Fruit fly (Drosophila melanogaster) whole organism, embryonic: ENCODE data around the gene CG4770.

Experiments used
- Abd-B ChIP-seq: fragments of 200-800 bp; sonication (Bioruptor generic); optimal IDR thresholded peaks from 2 replicates; lab custom pipeline; 2018; ENCODE audit warnings: missing biosample characterization, mild to moderate bottlenecking, missing genetic modification characterization, moderate library complexity
- Ada2b ChIP-seq: fragments of 200-800 bp; sonication (Bioruptor generic); IDR thresholded peaks from 2 replicates; pipeline ENCODE4 v1.3.6; 2022; ENCODE audit warnings: missing biosample characterization, missing genetic modification characterization
- Adf1 ChIP-seq: fragments of 200-800 bp; sonication (Bioruptor generic); IDR thresholded peaks from 2 replicates; pipeline ENCODE4 v1.3.6; 2022; ENCODE audit warnings: missing biosample characterization, missing genetic modification characterization
- Bteb2 ChIP-seq: fragments of 200-800 bp; sonication (Bioruptor generic); optimal IDR thresholded peaks from 2 replicates; lab custom pipeline; 2016; ENCODE audit warnings: missing biosample characterization, missing genetic modification characterization
- CG11093 ChIP-seq: fragments of 200-800 bp; sonication (Bioruptor generic); IDR thresholded peaks from 3 replicates; pipeline ENCODE4 v1.3.6; 2022; ENCODE audit warnings: missing biosample characterization, missing genetic modification characterization
- CG11398 ChIP-seq: fragments of 200-800 bp; sonication (Bioruptor generic); optimal IDR thresholded peaks from 2 replicates; lab custom pipeline; 2016; ENCODE audit warnings: missing biosample characterization, missing genetic modification characterization
- CG11456 ChIP-seq: fragments of 200-800 bp; sonication (Bioruptor generic); IDR thresholded peaks from 3 replicates; pipeline ENCODE4 v1.3.6; 2022; ENCODE audit warnings: missing biosample characterization, missing genetic modification characterization
- CG12071 ChIP-seq: fragments of 200-800 bp; sonication (Bioruptor generic); optimal IDR thresholded peaks from 3 replicates; lab custom pipeline; 2018; ENCODE audit warnings: missing biosample characterization, mild to moderate bottlenecking, missing genetic modification characterization
- CG12744 ChIP-seq: fragments of 200-800 bp; sonication (Bioruptor generic); optimal IDR thresholded peaks from 2 replicates; lab custom pipeline; 2016; ENCODE audit warnings: missing biosample characterization, missing genetic modification characterization
- CG15601 ChIP-seq: fragments of 200-800 bp; sonication (Bioruptor generic); optimal IDR thresholded peaks from 3 replicates; lab custom pipeline; 2019; ENCODE audit warnings: missing biosample characterization, mild to moderate bottlenecking, missing genetic modification characterization, moderate library complexity
- CG16863 ChIP-seq: fragments of 200-800 bp; sonication (Bioruptor generic); optimal IDR thresholded peaks from 3 replicates; lab custom pipeline; 2016; ENCODE audit warnings: missing biosample characterization, missing genetic modification characterization
- CG17385 ChIP-seq: fragments of 200-800 bp; sonication (Bioruptor generic); optimal IDR thresholded peaks from 3 replicates; lab custom pipeline; 2018; ENCODE audit warnings: missing biosample characterization, mild to moderate bottlenecking, missing genetic modification characterization
- CG1792 ChIP-seq: fragments of 200-800 bp; sonication (Bioruptor generic); optimal IDR thresholded peaks from 2 replicates; lab custom pipeline; 2016; ENCODE audit warnings: missing biosample characterization, missing genetic modification characterization
- CG18011 ChIP-seq: fragments of 200-800 bp; sonication (Bioruptor generic); optimal IDR thresholded peaks from 2 replicates; lab custom pipeline; 2017; ENCODE audit warnings: missing biosample characterization, missing genetic modification characterization, mild to moderate bottlenecking, moderate library complexity, missing genotype
- CG18262 ChIP-seq: fragments of 200-800 bp; optimal IDR thresholded peaks from 3 replicates; lab custom pipeline; 2019; ENCODE audit warnings: missing biosample characterization, mild to moderate bottlenecking, missing genetic modification characterization, moderate library complexity
- CG2712 ChIP-seq: fragments of 200-800 bp; optimal IDR thresholded peaks from 3 replicates; lab custom pipeline; 2019; ENCODE audit warnings: missing biosample characterization, mild to moderate bottlenecking, missing genetic modification characterization, moderate library complexity
- CG32532 ChIP-seq: fragments of 200-800 bp; sonication (Bioruptor generic); IDR thresholded peaks from 2 replicates; pipeline ENCODE4 v1.3.6; 2022; ENCODE audit warnings: missing biosample characterization, missing genetic modification characterization
- CG4328 ChIP-seq: fragments of 200-800 bp; sonication (Bioruptor generic); optimal IDR thresholded peaks from 3 replicates; lab custom pipeline; 2017; ENCODE audit warnings: missing biosample characterization, missing genetic modification reagents, missing genetic modification characterization
- CG5245 ChIP-seq: fragments of 200-800 bp; sonication (Bioruptor generic); optimal IDR thresholded peaks from 3 replicates; lab custom pipeline; 2016; ENCODE audit warnings: missing biosample characterization, missing genetic modification characterization
- CG8478 ChIP-seq: fragments of >200 bp; optimal IDR thresholded peaks from 2 replicates; lab custom pipeline; 2018
- CG8765 ChIP-seq: fragments of 200-800 bp; sonication (Bioruptor generic); IDR thresholded peaks from 2 replicates; pipeline ENCODE4 v1.3.6; 2022; ENCODE audit warnings: missing biosample characterization, missing genetic modification characterization
- CG9215 ChIP-seq: fragments of 200-800 bp; sonication (Bioruptor generic); IDR thresholded peaks from 2 replicates; pipeline ENCODE4 v1.3.6; 2022; ENCODE audit warnings: missing biosample characterization, missing genetic modification characterization
- CG9437 ChIP-seq: fragments of 200-800 bp; sonication (Bioruptor generic); optimal IDR thresholded peaks from 2 replicates; lab custom pipeline; 2018; ENCODE audit warnings: missing biosample characterization, mild to moderate bottlenecking, missing genetic modification characterization
- Chrac-16 ChIP-seq: fragments of 200-800 bp; sonication (Bioruptor generic); optimal IDR thresholded peaks from 3 replicates; lab custom pipeline; 2016; ENCODE audit warnings: missing biosample characterization, missing genetic modification characterization
- CrebB ChIP-seq: fragments of 200-800 bp; sonication (Bioruptor generic); optimal IDR thresholded peaks from 3 replicates; lab custom pipeline; 2018; ENCODE audit warnings: missing biosample characterization, mild to moderate bottlenecking, missing genetic modification characterization
- Dbx ChIP-seq: fragments of 200-800 bp; sonication (Bioruptor generic); IDR thresholded peaks from 3 replicates; pipeline ENCODE4 v1.3.6; 2022; ENCODE audit warnings: missing biosample characterization, missing genetic modification characterization
- Eip74EF ChIP-seq, 2 experiments: fragments of 200-800 bp in 1 of 2; fragments of >200 bp in 1 of 2; sonication (Bioruptor generic) in 1 of 2; optimal IDR thresholded peaks; 2 replicates each; lab custom pipeline; 2017 to 2019; ENCODE audit warnings: missing biosample characterization in 2 of 2, missing genetic modification characterization in 2 of 2, mild to moderate bottlenecking in 1 of 2, moderate library complexity in 1 of 2
- HLH4C ChIP-seq: fragments of 200-800 bp; sonication (Bioruptor generic); IDR thresholded peaks from 3 replicates; pipeline ENCODE4 v1.3.6; 2022; ENCODE audit warnings: missing biosample characterization, missing genetic modification characterization; ENCODE audit not compliant: partially characterized antibody
- HLHmδ ChIP-seq: fragments of 200-800 bp; sonication (Bioruptor generic); optimal IDR thresholded peaks from 2 replicates; lab custom pipeline; 2018; ENCODE audit warnings: missing biosample characterization, mild to moderate bottlenecking, missing genetic modification characterization, moderate library complexity
- Hr78 ChIP-seq, 2 experiments: fragments of 200-800 bp in 1 of 2; fragments of >200 bp in 1 of 2; sonication (Bioruptor generic) in 1 of 2; optimal IDR thresholded peaks; 2 replicates each; lab custom pipeline; 2017 to 2019; ENCODE audit warnings: missing biosample characterization in 2 of 2, missing genetic modification characterization in 2 of 2, mild to moderate bottlenecking in 1 of 2, moderate library complexity in 1 of 2
- Max ChIP-seq: fragments of 200-800 bp; sonication (Bioruptor generic); optimal IDR thresholded peaks from 2 replicates; lab custom pipeline; 2016; ENCODE audit warnings: missing biosample characterization, mild to moderate bottlenecking, missing genetic modification characterization
- Opbp ChIP-seq: fragments of 200-800 bp; sonication (Bioruptor generic); IDR thresholded peaks from 3 replicates; pipeline ENCODE4 v1.3.6; 2022; ENCODE audit warnings: missing biosample characterization, missing genetic modification characterization; ENCODE audit not compliant: partially characterized antibody
- Usf ChIP-seq: fragments of 200-800 bp; sonication (Bioruptor generic); optimal IDR thresholded peaks from 2 replicates; lab custom pipeline; 2017; ENCODE audit warnings: missing genotype, missing biosample characterization, missing genetic modification characterization
- br ChIP-seq: fragments of >200 bp; optimal IDR thresholded peaks from 2 replicates; lab custom pipeline; 2017
- cg ChIP-seq: fragments of 200-800 bp; sonication (Bioruptor generic); optimal IDR thresholded peaks from 3 replicates; lab custom pipeline; 2019; ENCODE audit warnings: missing biosample characterization, mild to moderate bottlenecking, missing genetic modification characterization, moderate library complexity
- dati ChIP-seq: fragments of 200-800 bp; sonication (Bioruptor generic); IDR thresholded peaks from 2 replicates; pipeline ENCODE4 v1.3.6; 2022; ENCODE audit warnings: missing biosample characterization, missing genetic modification characterization
- ewg ChIP-seq: fragments of 200-800 bp; sonication (Bioruptor generic); optimal IDR thresholded peaks from 3 replicates; lab custom pipeline; 2017; ENCODE audit warnings: mild to moderate bottlenecking, missing biosample characterization, missing genetic modification reagents, missing genetic modification characterization
- insv ChIP-seq, 2 experiments: fragments of 200-800 bp; sonication (Bioruptor generic); optimal IDR thresholded peaks; 3 replicates each; lab custom pipeline; 2016 to 2018; ENCODE audit warnings: missing biosample characterization in 2 of 2, missing genetic modification characterization in 2 of 2
- kah ChIP-seq: fragments of 200-800 bp; sonication (Bioruptor generic); optimal IDR thresholded peaks from 2 replicates; lab custom pipeline; 2018; ENCODE audit warnings: missing biosample characterization, mild to moderate bottlenecking, missing genetic modification characterization
- kay ChIP-seq: fragments of 200-800 bp; sonication (Bioruptor generic); optimal IDR thresholded peaks from 2 replicates; lab custom pipeline; 2016; ENCODE audit warnings: missing biosample characterization, missing genetic modification characterization
- ro ChIP-seq: fragments of 200-800 bp; sonication (Bioruptor generic); IDR thresholded peaks from 2 replicates; pipeline ENCODE4 v1.3.6; 2022; ENCODE audit warnings: missing biosample characterization, missing genetic modification characterization
- so ChIP-seq: fragments of 200-800 bp; sonication (Bioruptor generic); IDR thresholded peaks from 3 replicates; pipeline ENCODE4 v1.3.6; 2022; ENCODE audit warnings: missing biosample characterization, missing genetic modification characterization
- sr ChIP-seq: fragments of 200-800 bp; sonication (Bioruptor generic); IDR thresholded peaks from 3 replicates; pipeline ENCODE4 v1.3.6; 2022; ENCODE audit warnings: missing biosample characterization, missing genetic modification characterization
- ssp ChIP-seq: fragments of 200-800 bp; sonication (Bioruptor generic); IDR thresholded peaks from 2 replicates; pipeline ENCODE4 v1.3.6; 2022; ENCODE audit warnings: missing biosample characterization, missing genetic modification characterization
- stc ChIP-seq: fragments of 200-800 bp; sonication (Bioruptor generic); IDR thresholded peaks from 2 replicates; pipeline ENCODE4 v1.3.6; 2022; ENCODE audit warnings: missing biosample characterization, missing genetic modification characterization
- tgo ChIP-seq: fragments of 200-800 bp; sonication (Bioruptor generic); IDR thresholded peaks from 3 replicates; pipeline ENCODE4 v1.3.6; 2022; ENCODE audit warnings: missing biosample characterization, missing genetic modification characterization
- tna ChIP-seq: fragments of 200-800 bp; sonication (Bioruptor generic); IDR thresholded peaks from 2 replicates; pipeline ENCODE4 v1.3.6; 2022; ENCODE audit warnings: missing biosample characterization, missing genetic modification characterization; ENCODE audit not compliant: partially characterized antibody
- trh ChIP-seq: fragments of 200-800 bp; sonication (Bioruptor generic); optimal IDR thresholded peaks from 2 replicates; lab custom pipeline; 2016; ENCODE audit warnings: missing biosample characterization, missing genetic modification characterization
- twi ChIP-seq: fragments of 200-800 bp; optimal IDR thresholded peaks from 2 replicates; lab custom pipeline; 2019; ENCODE audit warnings: missing biosample characterization, mild to moderate bottlenecking, missing genetic modification characterization, moderate library complexity
- wdn ChIP-seq: fragments of 200-800 bp; sonication (Bioruptor generic); IDR thresholded peaks from 2 replicates; pipeline ENCODE4 v1.3.6; 2022; ENCODE audit warnings: missing biosample characterization, missing genetic modification characterization
- zf30C ChIP-seq: fragments of 200-800 bp; sonication (Bioruptor generic); optimal IDR thresholded peaks from 3 replicates; lab custom pipeline; 2018; ENCODE audit warnings: missing biosample characterization, mild to moderate bottlenecking, missing genetic modification characterization

The CG4770 gene

dm6 chr3R:19908863-19909343 lies 9.4 kb upstream of the CG4770 start (continued):
- TF ChIP-seq tgo (GFP tag; lab: Robert Waterston, UW) (peak; percentile 86), Usf (GFP tag; lab: Kevin White, UChicago) (peak; percentile 35), CG12744 (peak; percentile 69), CG32532 (GFP tag; lab: Robert Waterston, UW) (peak; percentile 91), Abd-B (GFP tag; lab: Kevin White, UChicago) (peak; percentile 63), CG18262 (tag; lab: Kevin White, UChicago) (peak; percentile 62), trh (GFP tag; lab: Kevin White, UChicago) (no peak), CG1792 (GFP tag; lab: Kevin White, UChicago) (peak; percentile 70), CG4328 (peak; percentile 3), CG17385 (GFP tag; lab: Kevin White, UChicago) (peak; percentile 79), insv (GFP tag; optimal IDR thresholded peaks at IDR 0.05; lab: Kevin White, UChicago) (no peak), wdn (GFP tag; lab: Robert Waterston, UW) (peak; percentile 77), CG9437 (GFP tag; lab: Kevin White, UChicago) (peak; percentile 69), CG11456 (GFP tag; lab: Robert Waterston, UW) (peak; percentile 87), CrebB (tag; lab: Kevin White, UChicago) (peak; percentile 71), CG11093 (GFP tag; lab: Robert Waterston, UW) (0 out of 3 replicates have a peak, but pooled peaks have one; percentile 44), HLH4C (GFP tag; lab: Robert Waterston, UW) (no peak), ewg (GFP tag; lab: Kevin White, UChicago) (peak; percentile 73), kay (peak; percentile 65), CG2712 (tag; lab: Kevin White, UChicago) (peak; percentile 65), CG11398 (GFP tag; lab: Kevin White, UChicago) (peak; percentile 51), kah (GFP tag; lab: Kevin White, UChicago) (peak; percentile 15), twi (tag; lab: Kevin White, UChicago) (no peak), Dbx (peak; percentile 84), CG15601 (tag; lab: Kevin White, UChicago) (peak; percentile 45), CG9215 (GFP tag; lab: Robert Waterston, UW) (peak; percentile 39; the same call in 1 of the 2 replicates), ro (GFP tag; lab: Robert Waterston, UW) (peak; percentile 69), so (peak; percentile 77), stc (GFP tag; lab: Robert Waterston, UW) (peak; percentile 86), dati (GFP tag; lab: Robert Waterston, UW) (peak; percentile 64), Adf1 (GFP tag; lab: Robert Waterston, UW) (peak; percentile 76), Hr78 (GFP tag; optimal IDR thresholded peaks at IDR 0.05; lab: Kevin White, UChicago) (peak in 1 of 2 experiments; percentile 16), CG8765 (GFP tag; lab: Robert Waterston, UW) (peak; percentile 57; the same call in 1 of the 2 replicates), Ada2b (GFP tag; lab: Robert Waterston, UW) (peak; percentile 90), CG16863 (peak; percentile 80), sr (GFP tag; lab: Robert Waterston, UW) (peak; percentile 43; the same call in 2 of the 3 replicates), CG8478 (no peak), br (no peak), Chrac-16 (GFP tag; lab: Kevin White, UChicago) (peak; percentile 79), CG5245 (GFP tag; lab: Kevin White, UChicago) (peak; percentile 66), Eip74EF (GFP tag; optimal IDR thresholded peaks at IDR 0.05; lab: Kevin White, UChicago) (peak in 1 of 2 experiments; percentile 52), zf30C (GFP tag; lab: Kevin White, UChicago) (no peak), CG12071 (GFP tag; lab: Kevin White, UChicago) (peak; percentile 87), Opbp (no peak; the same call in 2 of the 3 replicates), CG18011 (peak; percentile 52), ssp (peak; percentile 49), cg (GFP tag; lab: Kevin White, UChicago) (no peak), HLHmδ (GFP tag; lab: Kevin White, UChicago) (no peak), Max (GFP tag; lab: Kevin White, UChicago) (peak; percentile 54), Bteb2 (GFP tag; lab: Kevin White, UChicago) (peak; percentile 76), tna (no peak)
